Fruit fly (Drosophila melanogaster) whole organism, embryonic: ENCODE data around the gene CG43318.

Source experiments
- CG11504 ChIP-seq: fragments of 200-800 bp; sonication (Bioruptor generic); optimal IDR thresholded peaks from 3 replicates; lab custom pipeline; 2019; ENCODE audit warnings: missing biosample characterization, mild to moderate bottlenecking, missing genetic modification characterization, moderate library complexity
- CG12071 ChIP-seq: fragments of 200-800 bp; sonication (Bioruptor generic); optimal IDR thresholded peaks from 3 replicates; lab custom pipeline; 2018; ENCODE audit warnings: missing biosample characterization, mild to moderate bottlenecking, missing genetic modification characterization
- CG14710 ChIP-seq: fragments of 200-800 bp; sonication (Bioruptor generic); optimal IDR thresholded peaks from 3 replicates; lab custom pipeline; 2019; ENCODE audit warnings: missing biosample characterization, mild to moderate bottlenecking, missing genetic modification characterization, moderate library complexity
- CG14860 ChIP-seq: fragments of 200-800 bp; sonication (Bioruptor generic); IDR thresholded peaks from 3 replicates; pipeline ENCODE4 v1.3.6; 2022; ENCODE audit warnings: missing biosample characterization, missing genetic modification characterization; ENCODE audit not compliant: partially characterized antibody
- CG17359 ChIP-seq: fragments of 200-800 bp; sonication (Bioruptor generic); optimal IDR thresholded peaks from 3 replicates; lab custom pipeline; 2018; ENCODE audit warnings: missing biosample characterization, mild to moderate bottlenecking, missing genetic modification characterization, moderate library complexity
- CG17802 ChIP-seq: fragments of 200-800 bp; sonication (Bioruptor generic); optimal IDR thresholded peaks from 2 replicates; lab custom pipeline; 2018; ENCODE audit warnings: missing biosample characterization, mild to moderate bottlenecking, missing genetic modification characterization, moderate library complexity
- CG1792 ChIP-seq: fragments of 200-800 bp; sonication (Bioruptor generic); optimal IDR thresholded peaks from 2 replicates; lab custom pipeline; 2016; ENCODE audit warnings: missing biosample characterization, missing genetic modification characterization
- CG18011 ChIP-seq: fragments of 200-800 bp; sonication (Bioruptor generic); optimal IDR thresholded peaks from 2 replicates; lab custom pipeline; 2017; ENCODE audit warnings: missing biosample characterization, missing genetic modification characterization, mild to moderate bottlenecking, moderate library complexity, missing genotype
- CG18599 ChIP-seq: fragments of 200-800 bp; sonication (Bioruptor generic); optimal IDR thresholded peaks from 3 replicates; lab custom pipeline; 2017; ENCODE audit warnings: missing biosample characterization, missing genetic modification characterization, mild to moderate bottlenecking, moderate library complexity, missing genetic modification reagents
- CG2116 ChIP-seq: fragments of 200-800 bp; sonication (Bioruptor generic); optimal IDR thresholded peaks from 3 replicates; lab custom pipeline; 2018; ENCODE audit warnings: missing biosample characterization, mild to moderate bottlenecking, missing genetic modification characterization
- CG32767 ChIP-seq: fragments of 200-800 bp; sonication (Bioruptor generic); IDR thresholded peaks from 2 replicates; pipeline ENCODE4 v1.3.6; 2022; ENCODE audit warnings: missing biosample characterization, missing genetic modification characterization
- CG33557 ChIP-seq: fragments of 200-800 bp; sonication (Bioruptor generic); optimal IDR thresholded peaks from 2 replicates; lab custom pipeline; 2019; ENCODE audit warnings: missing biosample characterization, mild to moderate bottlenecking, missing genetic modification characterization, moderate library complexity
- CG4424 ChIP-seq: fragments of 200-800 bp; sonication (Bioruptor generic); optimal IDR thresholded peaks from 3 replicates; lab custom pipeline; 2016; ENCODE audit warnings: missing biosample characterization, missing genetic modification characterization
- CG6272 ChIP-seq: fragments of 200-800 bp; sonication (Bioruptor generic); IDR thresholded peaks from 2 replicates; pipeline ENCODE4 v1.3.6; 2022; ENCODE audit warnings: missing biosample characterization, missing genetic modification characterization
- CG6813 ChIP-seq: fragments of 200-800 bp; sonication (Bioruptor generic); optimal IDR thresholded peaks from 2 replicates; lab custom pipeline; 2017; ENCODE audit warnings: missing biosample characterization, missing genetic modification characterization, mild to moderate bottlenecking, moderate library complexity, missing genetic modification reagents
- CG7556 ChIP-seq: fragments of 200-800 bp; sonication (Bioruptor generic); optimal IDR thresholded peaks from 2 replicates; lab custom pipeline; 2017; ENCODE audit warnings: missing biosample characterization, mild to moderate bottlenecking, missing genetic modification characterization
- CG7786 ChIP-seq: fragments of 200-800 bp; sonication (Bioruptor generic); optimal IDR thresholded peaks from 2 replicates; lab custom pipeline; 2016; ENCODE audit warnings: missing biosample characterization, missing genetic modification characterization
- CG8765 ChIP-seq: fragments of 200-800 bp; sonication (Bioruptor generic); IDR thresholded peaks from 2 replicates; pipeline ENCODE4 v1.3.6; 2022; ENCODE audit warnings: missing biosample characterization, missing genetic modification characterization
- Drgx ChIP-seq: fragments of 200-800 bp; sonication (Bioruptor generic); IDR thresholded peaks from 2 replicates; pipeline ENCODE4 v1.3.6; 2022; ENCODE audit warnings: missing biosample characterization, missing genetic modification characterization
- H15 ChIP-seq: fragments of 200-800 bp; sonication (Bioruptor generic); IDR thresholded peaks from 3 replicates; pipeline ENCODE4 v1.3.6; 2022; ENCODE audit warnings: missing biosample characterization, missing genetic modification characterization
- Jarid2 ChIP-seq: fragments of 200-800 bp; sonication (Bioruptor generic); optimal IDR thresholded peaks from 3 replicates; lab custom pipeline; 2017; ENCODE audit warnings: mild to moderate bottlenecking, missing biosample characterization, missing genetic modification reagents, missing genetic modification characterization
- Myb ChIP-seq: fragments of 200-800 bp; sonication (Bioruptor generic); optimal IDR thresholded peaks from 2 replicates; lab custom pipeline; 2016; ENCODE audit warnings: missing biosample characterization, missing genetic modification characterization
- Oli ChIP-seq: fragments of 200-800 bp; sonication (Bioruptor generic); optimal IDR thresholded peaks from 2 replicates; lab custom pipeline; 2018; ENCODE audit warnings: missing biosample characterization, mild to moderate bottlenecking, missing genetic modification characterization, moderate library complexity
- Optix ChIP-seq: fragments of 200-800 bp; sonication (Bioruptor generic); IDR thresholded peaks from 3 replicates; pipeline ENCODE4 v1.3.6; 2022; ENCODE audit warnings: missing biosample characterization, missing genetic modification characterization
- Scr ChIP-seq: fragments of 200-800 bp; sonication (Bioruptor generic); IDR thresholded peaks from 2 replicates; pipeline ENCODE4 v1.3.6; 2022; ENCODE audit warnings: missing biosample characterization, missing genetic modification characterization; ENCODE audit not compliant: partially characterized antibody
- Taf1 ChIP-seq: fragments of 200-800 bp; sonication (Bioruptor generic); IDR thresholded peaks from 2 replicates; pipeline ENCODE4 v1.3.6; 2022; ENCODE audit warnings: missing biosample characterization, missing genetic modification characterization
- Xbp1 ChIP-seq: fragments of 200-800 bp; sonication (Bioruptor generic); optimal IDR thresholded peaks from 3 replicates; lab custom pipeline; 2016; ENCODE audit warnings: missing biosample characterization, mild to moderate bottlenecking, missing genetic modification characterization
- az2 ChIP-seq: fragments of 200-800 bp; sonication (Bioruptor generic); optimal IDR thresholded peaks from 3 replicates; lab custom pipeline; 2016; ENCODE audit warnings: missing biosample characterization, missing genetic modification characterization
- bbx ChIP-seq: fragments of 200-800 bp; sonication (Bioruptor generic); IDR thresholded peaks from 2 replicates; pipeline ENCODE4 v1.3.6; 2022; ENCODE audit warnings: missing biosample characterization, missing genetic modification characterization; ENCODE audit not compliant: partially characterized antibody
- cg ChIP-seq: fragments of 200-800 bp; sonication (Bioruptor generic); optimal IDR thresholded peaks from 3 replicates; lab custom pipeline; 2019; ENCODE audit warnings: missing biosample characterization, mild to moderate bottlenecking, missing genetic modification characterization, moderate library complexity
- danr ChIP-seq: fragments of 200-800 bp; sonication (Bioruptor generic); IDR thresholded peaks from 2 replicates; pipeline ENCODE4 v1.3.6; 2022; ENCODE audit warnings: missing biosample characterization, missing genetic modification characterization
- eyg ChIP-seq: fragments of 200-800 bp; sonication (Bioruptor generic); optimal IDR thresholded peaks from 3 replicates; lab custom pipeline; 2016; ENCODE audit warnings: missing biosample characterization, missing genetic modification characterization
- fd3F ChIP-seq: fragments of 200-800 bp; sonication (Bioruptor generic); optimal IDR thresholded peaks from 2 replicates; lab custom pipeline; 2018; ENCODE audit warnings: missing biosample characterization, mild to moderate bottlenecking, missing genetic modification characterization, moderate library complexity
- gro ChIP-seq: fragments of 200-800 bp; sonication (Bioruptor generic); optimal IDR thresholded peaks from 2 replicates; lab custom pipeline; 2016; ENCODE audit warnings: missing biosample characterization, missing genetic modification characterization
- gt ChIP-seq: fragments of 200-800 bp; sonication (Bioruptor generic); IDR thresholded peaks from 2 replicates; pipeline ENCODE4 v1.3.6; 2022; ENCODE audit warnings: missing biosample characterization, missing genetic modification characterization
- insv ChIP-seq, 2 experiments: fragments of 200-800 bp; sonication (Bioruptor generic); optimal IDR thresholded peaks; 3 replicates each; lab custom pipeline; 2016 to 2018; ENCODE audit warnings: missing biosample characterization in 2 of 2, missing genetic modification characterization in 2 of 2
- jing ChIP-seq: fragments of 200-800 bp; sonication (Bioruptor generic); optimal IDR thresholded peaks from 2 replicates; lab custom pipeline; 2018; ENCODE audit warnings: missing biosample characterization, mild to moderate bottlenecking, missing genetic modification characterization
- ken ChIP-seq: fragments of 200-800 bp; sonication (Bioruptor generic); IDR thresholded peaks from 3 replicates; pipeline ENCODE4 v1.3.6; 2022; ENCODE audit warnings: missing biosample characterization, missing genetic modification characterization
- pb ChIP-seq: fragments of 200-800 bp; sonication (Bioruptor generic); optimal IDR thresholded peaks from 3 replicates; lab custom pipeline; 2016; ENCODE audit warnings: missing biosample characterization, missing genetic modification characterization
- ranshi ChIP-seq: fragments of 200-800 bp; sonication (Bioruptor generic); IDR thresholded peaks from 2 replicates; pipeline ENCODE4 v1.3.6; 2022; ENCODE audit warnings: missing biosample characterization, missing genetic modification characterization
- sima ChIP-seq: fragments of 200-800 bp; sonication (Bioruptor generic); optimal IDR thresholded peaks from 2 replicates; lab custom pipeline; 2016; ENCODE audit warnings: missing biosample characterization, missing genetic modification characterization
- sisA ChIP-seq: fragments of 200-800 bp; sonication (Bioruptor generic); IDR thresholded peaks from 2 replicates; pipeline ENCODE4 v1.3.6; 2022; ENCODE audit warnings: missing biosample characterization, missing genetic modification characterization
- slp2 ChIP-seq: fragments of 200-800 bp; sonication (Bioruptor generic); optimal IDR thresholded peaks from 2 replicates; lab custom pipeline; 2016; ENCODE audit warnings: missing biosample characterization, missing genetic modification characterization
- sob ChIP-seq: fragments of 200-800 bp; sonication (Bioruptor generic); IDR thresholded peaks from 2 replicates; pipeline ENCODE4 v1.3.6; 2022; ENCODE audit warnings: missing biosample characterization, missing genetic modification characterization
- sqz ChIP-seq: fragments of 200-800 bp; sonication (Bioruptor generic); optimal IDR thresholded peaks from 3 replicates; lab custom pipeline; 2018; ENCODE audit warnings: missing biosample characterization, mild to moderate bottlenecking, missing genetic modification characterization
- stwl ChIP-seq: fragments of 200-800 bp; sonication (Bioruptor generic); optimal IDR thresholded peaks from 3 replicates; lab custom pipeline; 2018; ENCODE audit warnings: missing biosample characterization, mild to moderate bottlenecking, missing genetic modification characterization, moderate library complexity
- unpg ChIP-seq: fragments of 200-800 bp; sonication (Bioruptor generic); optimal IDR thresholded peaks from 3 replicates; lab custom pipeline; 2018; ENCODE audit warnings: missing biosample characterization, mild to moderate bottlenecking, missing genetic modification characterization, moderate library complexity
- vnd ChIP-seq: fragments of 200-800 bp; sonication (Bioruptor generic); IDR thresholded peaks from 3 replicates; pipeline ENCODE4 v1.3.6; 2022; ENCODE audit warnings: missing biosample characterization, missing genetic modification characterization; ENCODE audit not compliant: partially characterized antibody
- yki ChIP-seq: fragments of >200 bp; optimal IDR thresholded peaks from 3 replicates; lab custom pipeline; 2018

CG43318 gene

dm6 chr3R:15803502-15804461 lies 29.4 kb downstream of the CG43318 start, which contains the start of gene alpha-Man-IIb (continued):
- TF ChIP-seq CG6813 (GFP tag; lab: Kevin White, UChicago) (no peak), CG18599 (GFP tag; lab: Kevin White, UChicago) (no peak), Jarid2 (GFP tag; lab: Kevin White, UChicago) (peak; percentile 95), CG1792 (GFP tag; lab: Kevin White, UChicago) (no peak), CG17359 (tag; lab: Kevin White, UChicago) (peak; percentile 23), danr (GFP tag; lab: Robert Waterston, UW) (no peak), vnd (GFP tag; lab: Robert Waterston, UW) (peak; percentile 80), H15 (GFP tag; lab: Robert Waterston, UW) (no peak), yki (lab: Kevin White, UChicago) (no peak), ken (no peak), CG12071 (GFP tag; lab: Kevin White, UChicago) (no peak), Drgx (GFP tag; lab: Robert Waterston, UW) (no peak), eyg (GFP tag; lab: Kevin White, UChicago) (no peak), gt (GFP tag; lab: Robert Waterston, UW) (no peak), az2 (GFP tag; lab: Kevin White, UChicago) (no peak), slp2 (GFP tag; lab: Kevin White, UChicago) (no peak), Oli (tag; lab: Kevin White, UChicago) (no peak), unpg (no peak), bbx (peak; percentile 74), jing (no peak), CG11504 (no peak), Optix (GFP tag; lab: Robert Waterston, UW) (no peak), CG8765 (GFP tag; lab: Robert Waterston, UW) (no peak), CG18011 (no peak), CG4424 (GFP tag; lab: Kevin White, UChicago) (no peak), sisA (GFP tag; lab: Robert Waterston, UW) (no peak), CG7786 (no peak), sqz (GFP tag; lab: Kevin White, UChicago) (peak; percentile 49), sima (GFP tag; lab: Kevin White, UChicago) (no peak), Scr (GFP tag; lab: Robert Waterston, UW) (peak; percentile 89), CG32767 (GFP tag; lab: Robert Waterston, UW) (0 out of 2 replicates have a peak, but pooled peaks have one; percentile 12), ranshi (GFP tag; lab: Robert Waterston, UW) (no peak), CG17802 (no peak), CG14860 (GFP tag; lab: Robert Waterston, UW) (peak; percentile 62; the same call in 2 of the 3 replicates), cg (GFP tag; lab: Kevin White, UChicago) (peak; percentile 70), Xbp1 (GFP tag; lab: Kevin White, UChicago) (peak; percentile 35), CG14710 (tag; lab: Kevin White, UChicago) (peak; percentile 48), CG33557 (GFP tag; lab: Kevin White, UChicago) (peak; percentile 12), CG6272 (GFP tag; lab: Robert Waterston, UW) (no peak), CG2116 (peak; percentile 59), CG7556 (GFP tag; lab: Kevin White, UChicago) (peak; percentile 7), Myb (GFP tag; lab: Kevin White, UChicago) (peak; percentile 59), stwl (no peak), insv (GFP tag; optimal IDR thresholded peaks at IDR 0.05; lab: Kevin White, UChicago) (peak in 1 of 2 experiments; percentile 5), sob (peak; percentile 47), pb (GFP tag; lab: Kevin White, UChicago) (no peak), Taf1 (no peak), fd3F (GFP tag; lab: Kevin White, UChicago) (no peak), gro (GFP tag; lab: Kevin White, UChicago) (no peak)
